Worm (Caenorhabditis elegans): ENCODE results near the gene ugt-29.

ce11 chrV:722889-723288 lies 23.5 kb upstream of the ugt-29 start:
- TF ChIP-seq hlh-11 (tag; optimal IDR thresholded peaks at IDR 0.05) (no peak), lin-39 (tag; optimal IDR thresholded peaks at IDR 0.05) (no peak)
